Fruit fly (Drosophila melanogaster) whole organism, embryonic: ENCODE data around the gene dob.
A peak's percentile ranks its signal among the peaks of the same experiment; 100 is the strongest.

Experiments
- Adf1 ChIP-seq: fragments of 200-800 bp; sonication (Bioruptor generic); IDR thresholded peaks from 2 replicates; pipeline ENCODE4 v1.3.6; 2022; ENCODE audit warnings: missing biosample characterization, missing genetic modification characterization
- Atf-2 ChIP-seq: fragments of 200-800 bp; sonication (Bioruptor generic); optimal IDR thresholded peaks from 2 replicates; lab custom pipeline; 2016; ENCODE audit warnings: missing biosample characterization, missing genetic modification characterization
- BEAF-32 ChIP-seq: fragments of 200-800 bp; sonication (Bioruptor generic); optimal IDR thresholded peaks from 3 replicates; lab custom pipeline; 2017; ENCODE audit warnings: missing biosample characterization, missing genetic modification characterization, mild to moderate bottlenecking, moderate library complexity, missing genetic modification reagents
- CG10565 ChIP-seq: fragments of 200-800 bp; sonication (Bioruptor generic); optimal IDR thresholded peaks from 3 replicates; lab custom pipeline; 2016; ENCODE audit warnings: missing biosample characterization, mild to moderate bottlenecking, missing genetic modification characterization
- CG13894 ChIP-seq: fragments of 200-800 bp; sonication (Bioruptor generic); optimal IDR thresholded peaks from 3 replicates; lab custom pipeline; 2018; ENCODE audit warnings: missing biosample characterization, mild to moderate bottlenecking, missing genetic modification characterization, moderate library complexity
- CG14014 ChIP-seq: fragments of 200-800 bp; sonication (Bioruptor generic); IDR thresholded peaks from 2 replicates; pipeline ENCODE4 v1.3.6; 2022; ENCODE audit warnings: missing biosample characterization, missing genetic modification characterization
- CG15479 ChIP-seq: fragments of 200-800 bp; sonication (Bioruptor generic); optimal IDR thresholded peaks from 3 replicates; lab custom pipeline; 2019; ENCODE audit warnings: missing biosample characterization, mild to moderate bottlenecking, missing genetic modification characterization, moderate library complexity
- CG16779 ChIP-seq: fragments of 200-800 bp; sonication (Bioruptor generic); IDR thresholded peaks from 2 replicates; pipeline ENCODE4 v1.3.6; 2022; ENCODE audit warnings: missing biosample characterization, missing genetic modification characterization
- CG18262 ChIP-seq: fragments of 200-800 bp; optimal IDR thresholded peaks from 3 replicates; lab custom pipeline; 2019; ENCODE audit warnings: missing biosample characterization, mild to moderate bottlenecking, missing genetic modification characterization, moderate library complexity
- CG2875 ChIP-seq: fragments of 200-800 bp; sonication (Bioruptor generic); optimal IDR thresholded peaks from 2 replicates; lab custom pipeline; 2017; ENCODE audit warnings: missing biosample characterization, mild to moderate bottlenecking, missing genetic modification characterization, missing genetic modification reagents
- CG30020 ChIP-seq: fragments of 200-800 bp; optimal IDR thresholded peaks from 2 replicates; lab custom pipeline; 2019; ENCODE audit warnings: missing biosample characterization, mild to moderate bottlenecking, missing genetic modification characterization, moderate library complexity
- CG31365 ChIP-seq: fragments of 200-800 bp; sonication (Bioruptor generic); optimal IDR thresholded peaks from 2 replicates; lab custom pipeline; 2018; ENCODE audit warnings: missing biosample characterization, mild to moderate bottlenecking, missing genetic modification characterization
- CG4854 ChIP-seq: fragments of 200-800 bp; sonication (Bioruptor generic); optimal IDR thresholded peaks from 2 replicates; lab custom pipeline; 2016; ENCODE audit warnings: missing biosample characterization, missing genetic modification characterization, inconsistent platforms
- CG7372 ChIP-seq: fragments of 200-800 bp; sonication (Bioruptor generic); IDR thresholded peaks from 2 replicates; pipeline ENCODE4 v1.3.6; 2022; ENCODE audit warnings: missing biosample characterization, missing genetic modification characterization
- CG7928 ChIP-seq: fragments of 200-800 bp; sonication (Bioruptor generic); optimal IDR thresholded peaks from 2 replicates; lab custom pipeline; 2017; ENCODE audit warnings: missing biosample characterization, mild to moderate bottlenecking, missing genetic modification characterization
- CG7987 ChIP-seq: fragments of 200-800 bp; sonication (Bioruptor generic); optimal IDR thresholded peaks from 2 replicates; lab custom pipeline; 2018; ENCODE audit warnings: missing biosample characterization, mild to moderate bottlenecking, missing genetic modification characterization, moderate library complexity
- Dbx ChIP-seq: fragments of 200-800 bp; sonication (Bioruptor generic); IDR thresholded peaks from 3 replicates; pipeline ENCODE4 v1.3.6; 2022; ENCODE audit warnings: missing biosample characterization, missing genetic modification characterization
- Deaf1 ChIP-seq: fragments of 200-800 bp; optimal IDR thresholded peaks from 3 replicates; lab custom pipeline; 2019; ENCODE audit warnings: missing biosample characterization, mild to moderate bottlenecking, missing genetic modification characterization, moderate library complexity
- Dp ChIP-seq: fragments of 200-800 bp; sonication (Bioruptor generic); optimal IDR thresholded peaks from 2 replicates; lab custom pipeline; 2018; ENCODE audit warnings: missing biosample characterization, mild to moderate bottlenecking, missing genetic modification characterization, moderate library complexity
- GATAe ChIP-seq: fragments of 200-800 bp; sonication (Bioruptor generic); conservative IDR thresholded peaks from 2 replicates; pipeline ENCODE4 v1.3.6; 2022; ENCODE audit warnings: missing biosample characterization, missing genetic modification characterization
- H2.0 ChIP-seq: fragments of 200-800 bp; sonication (Bioruptor generic); IDR thresholded peaks from 2 replicates; pipeline ENCODE4 v1.3.6; 2022; ENCODE audit warnings: missing biosample characterization, missing genetic modification characterization
- MESR4 ChIP-seq: fragments of 200-800 bp; sonication (Bioruptor generic); optimal IDR thresholded peaks from 2 replicates; lab custom pipeline; 2018; ENCODE audit warnings: missing biosample characterization, mild to moderate bottlenecking, missing genetic modification characterization, moderate library complexity
- Med ChIP-seq: fragments of 200-800 bp; sonication (Bioruptor generic); peaks from one replicate; lab custom pipeline; 2016; ENCODE audit warnings: missing biosample characterization, missing genetic modification characterization, mild to moderate bottlenecking, inconsistent platforms, moderate library complexity
- Nf-YA ChIP-seq: fragments of 200-800 bp; sonication (Bioruptor generic); IDR thresholded peaks from 2 replicates; pipeline ENCODE4 v1.3.6; 2022; ENCODE audit warnings: missing biosample characterization, missing genetic modification characterization
- Nf-YB ChIP-seq: fragments of 200-800 bp; sonication (Bioruptor generic); optimal IDR thresholded peaks from 3 replicates; lab custom pipeline; 2019; ENCODE audit warnings: missing biosample characterization, mild to moderate bottlenecking, missing genetic modification characterization, moderate library complexity
- Opbp ChIP-seq: fragments of 200-800 bp; sonication (Bioruptor generic); IDR thresholded peaks from 3 replicates; pipeline ENCODE4 v1.3.6; 2022; ENCODE audit warnings: missing biosample characterization, missing genetic modification characterization; ENCODE audit not compliant: partially characterized antibody
- Sry-β ChIP-seq: fragments of 200-800 bp; sonication (Bioruptor generic); optimal IDR thresholded peaks from 2 replicates; lab custom pipeline; 2018; ENCODE audit warnings: missing biosample characterization, mild to moderate bottlenecking, missing genetic modification characterization, moderate library complexity
- Sry-δ ChIP-seq: fragments of 200-800 bp; sonication (Bioruptor generic); optimal IDR thresholded peaks from 2 replicates; lab custom pipeline; 2016; ENCODE audit warnings: missing biosample characterization, missing genetic modification characterization
- YL-1 ChIP-seq: fragments of 200-800 bp; sonication (Bioruptor generic); optimal IDR thresholded peaks from 3 replicates; lab custom pipeline; 2017; ENCODE audit warnings: missing biosample characterization, mild to moderate bottlenecking, missing genetic modification characterization
- abd-A ChIP-seq: fragments of 200-800 bp; sonication (Bioruptor generic); optimal IDR thresholded peaks from 3 replicates; lab custom pipeline; 2019; ENCODE audit warnings: missing biosample characterization, mild to moderate bottlenecking, missing genetic modification characterization, moderate library complexity
- ash1 ChIP-seq: fragments of 200-800 bp; sonication (Bioruptor generic); optimal IDR thresholded peaks from 2 replicates; lab custom pipeline; 2018; ENCODE audit warnings: missing biosample characterization, mild to moderate bottlenecking, missing genetic modification characterization
- cad ChIP-seq: fragments of >200 bp; optimal IDR thresholded peaks from 2 replicates; lab custom pipeline; 2017; ENCODE audit warnings: missing biosample characterization, missing genetic modification characterization
- chm ChIP-seq: fragments of 200-800 bp; sonication (Bioruptor generic); IDR thresholded peaks from 2 replicates; pipeline ENCODE4 v1.3.6; 2022; ENCODE audit warnings: missing biosample characterization, missing genetic modification characterization
- dmrt11E ChIP-seq: fragments of 200-800 bp; sonication (Bioruptor generic); optimal IDR thresholded peaks from 3 replicates; lab custom pipeline; 2018; ENCODE audit warnings: missing biosample characterization, mild to moderate bottlenecking, missing genetic modification characterization, moderate library complexity
- dmrt99B ChIP-seq: fragments of 200-800 bp; sonication (Bioruptor generic); optimal IDR thresholded peaks from 2 replicates; lab custom pipeline; 2018; ENCODE audit warnings: missing biosample characterization, mild to moderate bottlenecking, missing genetic modification characterization, moderate library complexity
- emc ChIP-seq: fragments of 200-800 bp; sonication (Bioruptor generic); optimal IDR thresholded peaks from 2 replicates; lab custom pipeline; 2016; ENCODE audit warnings: missing biosample characterization, missing genetic modification characterization
- ewg ChIP-seq: fragments of 200-800 bp; sonication (Bioruptor generic); optimal IDR thresholded peaks from 3 replicates; lab custom pipeline; 2017; ENCODE audit warnings: mild to moderate bottlenecking, missing biosample characterization, missing genetic modification reagents, missing genetic modification characterization
- fd64A ChIP-seq: fragments of 200-800 bp; sonication (Bioruptor generic); optimal IDR thresholded peaks from 3 replicates; lab custom pipeline; 2018; ENCODE audit warnings: missing biosample characterization, mild to moderate bottlenecking, missing genetic modification characterization
- gt ChIP-seq: fragments of 200-800 bp; sonication (Bioruptor generic); IDR thresholded peaks from 2 replicates; pipeline ENCODE4 v1.3.6; 2022; ENCODE audit warnings: missing biosample characterization, missing genetic modification characterization
- lmd ChIP-seq: fragments of 200-800 bp; sonication (Bioruptor generic); IDR thresholded peaks from 2 replicates; pipeline ENCODE4 v1.3.6; 2022; ENCODE audit warnings: missing biosample characterization, missing genetic modification characterization
- nerfin-1 ChIP-seq: fragments of 200-800 bp; sonication (Bioruptor generic); optimal IDR thresholded peaks from 3 replicates; lab custom pipeline; 2019; ENCODE audit warnings: missing biosample characterization, mild to moderate bottlenecking, missing genetic modification characterization, moderate library complexity
- nom ChIP-seq: fragments of 200-800 bp; sonication (Bioruptor generic); optimal IDR thresholded peaks from 2 replicates; lab custom pipeline; 2017; ENCODE audit warnings: missing biosample characterization, missing genetic modification characterization, mild to moderate bottlenecking, moderate library complexity, missing genetic modification reagents
- p53 ChIP-seq: fragments of 200-800 bp; sonication (Bioruptor generic); optimal IDR thresholded peaks from 2 replicates; lab custom pipeline; 2016; ENCODE audit warnings: missing biosample characterization, missing genetic modification characterization
- row ChIP-seq: fragments of 200-800 bp; sonication (Bioruptor generic); IDR thresholded peaks from 3 replicates; pipeline ENCODE4 v1.3.6; 2022; ENCODE audit warnings: missing biosample characterization, missing genetic modification characterization
- scrt ChIP-seq: fragments of 200-800 bp; sonication (Bioruptor generic); optimal IDR thresholded peaks from 2 replicates; lab custom pipeline; 2018; ENCODE audit warnings: missing biosample characterization, mild to moderate bottlenecking, missing genetic modification characterization, moderate library complexity
- sens ChIP-seq: fragments of 200-800 bp; sonication (Bioruptor generic); peaks from one replicate; lab custom pipeline; 2016; ENCODE audit warnings: missing biosample characterization, missing genetic modification characterization
- tgo ChIP-seq: fragments of 200-800 bp; sonication (Bioruptor generic); IDR thresholded peaks from 3 replicates; pipeline ENCODE4 v1.3.6; 2022; ENCODE audit warnings: missing biosample characterization, missing genetic modification characterization
- zen2 ChIP-seq: fragments of 200-800 bp; sonication (Bioruptor generic); IDR thresholded peaks from 3 replicates; pipeline ENCODE4 v1.3.6; 2022; ENCODE audit warnings: missing biosample characterization, missing genetic modification characterization; ENCODE audit not compliant: partially characterized antibody

Gene dob

dm6 chrX:15085777-15086510 is 19.1 kb downstream of the dob start, which contains the start of the genes CG15027 and Dbct (continued):
- TF ChIP-seq CG4854 (GFP tag; lab: Kevin White, UChicago) = no peak
- TF ChIP-seq Nf-YB (GFP tag; lab: Kevin White, UChicago) = peak; percentile 45
- peak; percentile 57; the same call in 1 of the 3 replicates for TF ChIP-seq Opbp (GFP tag; lab: Robert Waterston, UW)
- peak; percentile 52 for TF ChIP-seq dmrt99B (tag; lab: Kevin White, UChicago)
- no peak for TF ChIP-seq CG2875 (GFP tag; lab: Kevin White, UChicago)
- no peak for TF ChIP-seq CG7928 (GFP tag; lab: Kevin White, UChicago)
- no peak for TF ChIP-seq GATAe (GFP tag; lab: Robert Waterston, UW)
- no peak for TF ChIP-seq CG10565
- TF ChIP-seq zen2 (GFP tag; lab: Robert Waterston, UW) = no peak; the same call in 2 of the 3 replicates
- TF ChIP-seq Nf-YA (GFP tag; lab: Robert Waterston, UW) = peak; percentile 18; the same call in 1 of the 2 replicates
- TF ChIP-seq ash1 (GFP tag; lab: Kevin White, UChicago) = no peak
- TF ChIP-seq CG7372 (GFP tag; lab: Robert Waterston, UW) = peak; percentile 74
- no peak for TF ChIP-seq Atf-2 (GFP tag; lab: Kevin White, UChicago)
- peak; percentile 71 for TF ChIP-seq tgo (GFP tag; lab: Robert Waterston, UW)
- TF ChIP-seq nom (GFP tag; lab: Kevin White, UChicago) = peak; percentile 36
- no peak for TF ChIP-seq CG31365 (tag; lab: Kevin White, UChicago)
- TF ChIP-seq YL-1 = peak; percentile 88
- no peak for TF ChIP-seq CG7987
- TF ChIP-seq dmrt11E (tag; lab: Kevin White, UChicago) = peak; percentile 75
- no peak for TF ChIP-seq chm (GFP tag; lab: Robert Waterston, UW)
- TF ChIP-seq scrt = peak; percentile 5
- TF ChIP-seq emc = no peak

DNA sequence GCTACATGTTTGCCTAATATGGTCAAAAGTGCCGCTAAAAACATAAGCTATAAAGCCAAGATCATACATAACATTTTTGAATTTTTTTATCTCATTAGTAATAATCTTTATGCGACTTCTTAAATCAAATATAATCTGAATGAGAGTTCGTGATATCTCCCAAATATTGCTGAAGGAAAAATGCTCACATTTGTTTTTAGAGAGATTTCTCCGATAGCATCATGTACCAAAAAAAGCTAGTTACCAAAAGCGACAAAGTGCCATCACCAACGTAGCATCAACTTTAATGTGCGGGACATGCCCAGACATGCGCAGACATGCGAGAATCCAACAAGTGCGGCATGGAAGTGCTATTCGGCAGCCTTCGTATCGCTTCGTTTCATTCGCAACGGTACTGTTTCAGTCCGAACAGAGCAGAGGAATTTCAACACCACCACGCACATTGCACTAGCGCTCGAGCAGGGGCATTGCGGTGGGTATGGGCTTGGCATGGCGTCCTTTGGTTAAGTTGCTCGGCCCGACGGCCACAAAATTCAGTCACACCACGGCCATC is 22.4 kb downstream of the dob start, which contains the start of gene Rab3-GEF:
Rab3-GEF (plus strand) TSS at position 537 of the 553 bp plus-strand sequence.
- TF ChIP-seq CG18262 (tag; lab: Kevin White, UChicago) = no peak
- peak; percentile 34 for TF ChIP-seq abd-A (tag; lab: Kevin White, UChicago)
- peak; percentile 64; the same call in 1 of the 2 replicates for TF ChIP-seq CG16779 (GFP tag; lab: Robert Waterston, UW)
- TF ChIP-seq row (GFP tag; lab: Robert Waterston, UW) = peak; percentile 53; the same call in 2 of the 3 replicates
- peak; percentile 11 for TF ChIP-seq CG13894 (tag; lab: Kevin White, UChicago)
- peak; percentile 94 for TF ChIP-seq p53 (GFP tag; lab: Kevin White, UChicago)
- TF ChIP-seq lmd (GFP tag; lab: Robert Waterston, UW) = no peak
- no peak for TF ChIP-seq gt
- TF ChIP-seq fd64A = no peak
- no peak; the same call in 1 of the 2 replicates for TF ChIP-seq Adf1
- TF ChIP-seq H2.0 (GFP tag; lab: Robert Waterston, UW) = no peak
- peak; percentile 98 for TF ChIP-seq scrt
- TF ChIP-seq Deaf1 = peak; percentile 95
- no peak for TF ChIP-seq Dp (GFP tag; lab: Kevin White, UChicago)
- TF ChIP-seq CG30020 (tag; lab: Kevin White, UChicago) = no peak
- no peak for TF ChIP-seq MESR4
- TF ChIP-seq Dbx (GFP tag; lab: Robert Waterston, UW) = no peak
- TF ChIP-seq cad (GFP tag; lab: Kevin White, UChicago) = no peak
- peak; percentile 18 for TF ChIP-seq BEAF-32
- TF ChIP-seq CG14014 (GFP tag; lab: Robert Waterston, UW) = no peak
- peak; percentile 19 for TF ChIP-seq Med (GFP tag; lab: Kevin White, UChicago)
- TF ChIP-seq sens = peak; percentile 24
- peak; percentile 49 for TF ChIP-seq CG15479 (GFP tag; lab: Kevin White, UChicago)
- TF ChIP-seq nerfin-1 (tag; lab: Kevin White, UChicago) = peak; percentile 93
- TF ChIP-seq Sry-β (GFP tag; lab: Kevin White, UChicago) = peak; percentile 64
- TF ChIP-seq Sry-δ = peak; percentile 14
- peak; percentile 92 for TF ChIP-seq ewg
